Worm (Caenorhabditis elegans): ENCODE measurements around the gene czw-1.
A peak's percentile ranks its signal among the peaks of the same experiment; 100 is the strongest.

DNA sequence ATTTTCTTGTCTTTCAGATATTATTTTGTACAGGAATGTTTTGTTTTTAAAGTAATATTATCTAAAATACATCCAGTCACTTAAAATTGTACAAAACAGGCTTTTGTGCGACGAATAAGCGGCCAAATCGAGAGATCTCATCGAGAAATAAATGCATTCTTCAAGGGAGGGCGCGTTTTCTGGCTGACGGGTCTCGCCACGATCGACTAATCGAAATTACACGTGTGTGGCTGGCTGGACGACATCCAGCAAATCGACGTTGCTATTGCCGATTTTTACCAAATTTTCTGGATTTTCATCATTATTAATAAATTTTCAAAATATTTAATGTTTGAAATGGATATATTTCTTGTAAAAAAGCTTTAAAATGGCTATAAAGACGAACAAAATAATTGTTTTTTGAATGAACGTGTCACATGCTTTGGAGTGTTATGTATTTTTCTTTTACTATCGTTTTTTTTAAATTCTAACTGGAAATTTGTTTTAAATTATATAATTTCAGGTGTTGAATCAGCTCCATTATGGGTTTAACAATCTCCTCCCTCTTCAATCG, 35.5 kb upstream of the czw-1 start, which contains the start of gene arf-5:
- no peak for TF ChIP-seq jun-1 (tag; optimal IDR thresholded peaks at IDR 0.05)
- TF ChIP-seq lin-15B (tag; optimal IDR thresholded peaks at IDR 0.05) = peak; percentile 54
- no peak for TF ChIP-seq skn-1 (tag; optimal IDR thresholded peaks at IDR 0.05)
- TF ChIP-seq nhr-237 (tag; optimal IDR thresholded peaks at IDR 0.05) = no peak
- peak; percentile 57 for TF ChIP-seq nfya-1 (tag; optimal IDR thresholded peaks at IDR 0.05; ENCODE audit: insufficient read depth)

Data from whole organism, L3 larva.